Fruit fly (Drosophila melanogaster) whole organism, embryonic: ENCODE data around the gene yps.

Source experiments
- Atf-2 ChIP-seq: fragments of 200-800 bp; sonication (Bioruptor generic); optimal IDR thresholded peaks from 2 replicates; lab custom pipeline; 2016; ENCODE audit warnings: missing biosample characterization, missing genetic modification characterization
- Blimp-1 ChIP-seq: fragments of 200-800 bp; sonication (Bioruptor generic); optimal IDR thresholded peaks from 3 replicates; lab custom pipeline; 2018; ENCODE audit warnings: missing biosample characterization, missing genetic modification characterization, mild to moderate bottlenecking, moderate library complexity, missing genetic modification reagents
- CG10267 ChIP-seq: fragments of 200-800 bp; sonication (Bioruptor generic); optimal IDR thresholded peaks from 2 replicates; lab custom pipeline; 2018; ENCODE audit warnings: missing biosample characterization, mild to moderate bottlenecking, missing genetic modification characterization, moderate library complexity
- CG10274 ChIP-seq: fragments of 200-800 bp; sonication (Bioruptor generic); optimal IDR thresholded peaks from 3 replicates; lab custom pipeline; 2017; ENCODE audit warnings: missing biosample characterization, mild to moderate bottlenecking, missing genetic modification characterization
- CG10462 ChIP-seq: fragments of 200-800 bp; sonication (Bioruptor generic); optimal IDR thresholded peaks from 2 replicates; lab custom pipeline; 2016; ENCODE audit warnings: missing biosample characterization, missing genetic modification characterization
- CG13287 ChIP-seq: fragments of 200-800 bp; sonication (Bioruptor generic); IDR thresholded peaks from 2 replicates; pipeline ENCODE4 v1.3.6; 2022; ENCODE audit warnings: missing biosample characterization, missing genetic modification characterization; ENCODE audit not compliant: partially characterized antibody
- CG13296 ChIP-seq: fragments of 200-800 bp; sonication (Bioruptor generic); optimal IDR thresholded peaks from 3 replicates; lab custom pipeline; 2018; ENCODE audit warnings: missing biosample characterization, mild to moderate bottlenecking, missing genetic modification characterization
- CG14860 ChIP-seq: fragments of 200-800 bp; sonication (Bioruptor generic); IDR thresholded peaks from 3 replicates; pipeline ENCODE4 v1.3.6; 2022; ENCODE audit warnings: missing biosample characterization, missing genetic modification characterization; ENCODE audit not compliant: partially characterized antibody
- CG1529 ChIP-seq: fragments of 200-800 bp; sonication (Bioruptor generic); optimal IDR thresholded peaks from 3 replicates; lab custom pipeline; 2018; ENCODE audit warnings: missing biosample characterization, missing genetic modification characterization
- CG15514 ChIP-seq: fragments of 200-800 bp; sonication (Bioruptor generic); optimal IDR thresholded peaks from 3 replicates; lab custom pipeline; 2017; ENCODE audit warnings: missing biosample characterization, missing genetic modification characterization, mild to moderate bottlenecking, moderate library complexity, missing genetic modification reagents
- CG15601 ChIP-seq: fragments of 200-800 bp; sonication (Bioruptor generic); optimal IDR thresholded peaks from 3 replicates; lab custom pipeline; 2019; ENCODE audit warnings: missing biosample characterization, mild to moderate bottlenecking, missing genetic modification characterization, moderate library complexity
- CG17361 ChIP-seq: fragments of 200-800 bp; sonication (Bioruptor generic); IDR thresholded peaks from 3 replicates; pipeline ENCODE4 v1.3.6; 2022; ENCODE audit warnings: missing biosample characterization, missing genetic modification characterization
- CG17568 ChIP-seq: fragments of 200-800 bp; sonication (Bioruptor generic); optimal IDR thresholded peaks from 2 replicates; lab custom pipeline; 2018; ENCODE audit warnings: missing biosample characterization, mild to moderate bottlenecking, missing genetic modification characterization, moderate library complexity
- CG17912 ChIP-seq: fragments of 200-800 bp; sonication (Bioruptor generic); optimal IDR thresholded peaks from 2 replicates; lab custom pipeline; 2018; ENCODE audit warnings: missing biosample characterization, mild to moderate bottlenecking, missing genetic modification characterization
- CG18619 ChIP-seq: fragments of 200-800 bp; sonication (Bioruptor generic); optimal IDR thresholded peaks from 3 replicates; lab custom pipeline; 2017; ENCODE audit warnings: missing biosample characterization, mild to moderate bottlenecking, missing genetic modification characterization
- CG18764 ChIP-seq: fragments of 200-800 bp; sonication (Bioruptor generic); optimal IDR thresholded peaks from 3 replicates; lab custom pipeline; 2016; ENCODE audit warnings: missing biosample characterization, missing genetic modification characterization
- CG2120 ChIP-seq: fragments of 200-800 bp; sonication (Bioruptor generic); optimal IDR thresholded peaks from 3 replicates; lab custom pipeline; 2016; ENCODE audit warnings: missing biosample characterization, missing genetic modification characterization
- CG31365 ChIP-seq: fragments of 200-800 bp; sonication (Bioruptor generic); optimal IDR thresholded peaks from 2 replicates; lab custom pipeline; 2018; ENCODE audit warnings: missing biosample characterization, mild to moderate bottlenecking, missing genetic modification characterization
- CG31441 ChIP-seq: fragments of 200-800 bp; sonication (Bioruptor generic); IDR thresholded peaks from 2 replicates; pipeline ENCODE4 v1.3.6; 2022; ENCODE audit warnings: missing biosample characterization, missing genetic modification characterization
- CG33213 ChIP-seq: fragments of 200-800 bp; sonication (Bioruptor generic); optimal IDR thresholded peaks from 3 replicates; lab custom pipeline; 2016; ENCODE audit warnings: missing biosample characterization, missing genetic modification characterization
- CG33557 ChIP-seq: fragments of 200-800 bp; sonication (Bioruptor generic); optimal IDR thresholded peaks from 2 replicates; lab custom pipeline; 2019; ENCODE audit warnings: missing biosample characterization, mild to moderate bottlenecking, missing genetic modification characterization, moderate library complexity
- CG3847 ChIP-seq: fragments of 200-800 bp; sonication (Bioruptor generic); IDR thresholded peaks from 2 replicates; pipeline ENCODE4 v1.3.6; 2022; ENCODE audit warnings: missing biosample characterization, missing genetic modification characterization
- CG4617 ChIP-seq: fragments of 200-800 bp; sonication (Bioruptor generic); optimal IDR thresholded peaks from 3 replicates; lab custom pipeline; 2016; ENCODE audit warnings: missing biosample characterization, missing genetic modification characterization, borderline replicate concordance
- CG6654 ChIP-seq: fragments of 200-800 bp; sonication (Bioruptor generic); optimal IDR thresholded peaks from 2 replicates; lab custom pipeline; 2017; ENCODE audit warnings: missing biosample characterization, mild to moderate bottlenecking, missing genetic modification characterization
- CG8359 ChIP-seq: fragments of 200-800 bp; sonication (Bioruptor generic); optimal IDR thresholded peaks from 2 replicates; lab custom pipeline; 2017; ENCODE audit warnings: missing biosample characterization, mild to moderate bottlenecking, missing genetic modification characterization, borderline replicate concordance
- CG9727 ChIP-seq: fragments of 200-800 bp; sonication (Bioruptor generic); optimal IDR thresholded peaks from 3 replicates; lab custom pipeline; 2017; ENCODE audit warnings: missing biosample characterization, mild to moderate bottlenecking, missing genetic modification characterization
- CTCF ChIP-seq: fragments of 200-800 bp; sonication (Bioruptor generic); optimal IDR thresholded peaks from 2 replicates; lab custom pipeline; 2017; ENCODE audit warnings: missing biosample characterization, mild to moderate bottlenecking, missing genetic modification characterization, moderate library complexity
- CrebB ChIP-seq: fragments of 200-800 bp; sonication (Bioruptor generic); optimal IDR thresholded peaks from 3 replicates; lab custom pipeline; 2018; ENCODE audit warnings: missing biosample characterization, mild to moderate bottlenecking, missing genetic modification characterization
- Fer2 ChIP-seq: fragments of 200-800 bp; sonication (Bioruptor generic); optimal IDR thresholded peaks from 2 replicates; lab custom pipeline; 2018; ENCODE audit warnings: missing biosample characterization, mild to moderate bottlenecking, missing genetic modification characterization, moderate library complexity
- Hand ChIP-seq: fragments of 200-800 bp; sonication (Bioruptor generic); optimal IDR thresholded peaks from 2 replicates; lab custom pipeline; 2017; ENCODE audit warnings: mild to moderate bottlenecking, missing biosample characterization, missing genetic modification reagents, missing genetic modification characterization
- Hr51 ChIP-seq, 2 experiments: fragments of 200-800 bp; sonication (Bioruptor generic); optimal IDR thresholded peaks; 2 replicates in 1 of 2; 3 replicates in 1 of 2; lab custom pipeline; 2016 to 2018; ENCODE audit warnings: missing biosample characterization in 2 of 2, missing genetic modification characterization in 2 of 2, mild to moderate bottlenecking in 1 of 2, moderate library complexity in 1 of 2
- Jarid2 ChIP-seq: fragments of 200-800 bp; sonication (Bioruptor generic); optimal IDR thresholded peaks from 3 replicates; lab custom pipeline; 2017; ENCODE audit warnings: mild to moderate bottlenecking, missing biosample characterization, missing genetic modification reagents, missing genetic modification characterization
- Mad ChIP-seq: fragments of 200-800 bp; sonication (Bioruptor generic); optimal IDR thresholded peaks from 2 replicates; lab custom pipeline; 2016; ENCODE audit warnings: missing biosample characterization, missing genetic modification characterization
- Rx ChIP-seq: fragments of 200-800 bp; sonication (Bioruptor generic); IDR thresholded peaks from 2 replicates; pipeline ENCODE4 v1.3.6; 2022; ENCODE audit warnings: missing biosample characterization, missing genetic modification characterization
- ac ChIP-seq: fragments of 200-800 bp; sonication (Bioruptor generic); optimal IDR thresholded peaks from 3 replicates; lab custom pipeline; 2017; ENCODE audit warnings: missing biosample characterization, mild to moderate bottlenecking, missing genetic modification characterization
- bsh ChIP-seq, 2 experiments: fragments of 200-800 bp; sonication (Bioruptor generic); optimal IDR thresholded peaks; 2 replicates each; lab custom pipeline; 2017 to 2018; ENCODE audit warnings: mild to moderate bottlenecking in 2 of 2, missing biosample characterization in 2 of 2, missing genetic modification characterization in 2 of 2, moderate library complexity in 1 of 2
- caup ChIP-seq: fragments of 200-800 bp; sonication (Bioruptor generic); optimal IDR thresholded peaks from 3 replicates; lab custom pipeline; 2017; ENCODE audit warnings: missing biosample characterization, mild to moderate bottlenecking, missing genetic modification characterization, moderate library complexity; ENCODE audit not compliant: severe bottlenecking
- ci ChIP-seq: fragments of 200-800 bp; sonication (Bioruptor generic); IDR thresholded peaks from 3 replicates; pipeline ENCODE4 v1.3.6; 2022; ENCODE audit warnings: missing biosample characterization, missing genetic modification characterization
- fd64A ChIP-seq: fragments of 200-800 bp; sonication (Bioruptor generic); optimal IDR thresholded peaks from 3 replicates; lab custom pipeline; 2018; ENCODE audit warnings: missing biosample characterization, mild to moderate bottlenecking, missing genetic modification characterization
- kah ChIP-seq: fragments of 200-800 bp; sonication (Bioruptor generic); optimal IDR thresholded peaks from 2 replicates; lab custom pipeline; 2018; ENCODE audit warnings: missing biosample characterization, mild to moderate bottlenecking, missing genetic modification characterization
- ken ChIP-seq: fragments of 200-800 bp; sonication (Bioruptor generic); IDR thresholded peaks from 3 replicates; pipeline ENCODE4 v1.3.6; 2022; ENCODE audit warnings: missing biosample characterization, missing genetic modification characterization
- lola ChIP-seq, 3 experiments: fragments of >200 bp in 2 of 3; fragments of 200-800 bp in 1 of 3; sonication (Bioruptor generic) in 1 of 3; optimal IDR thresholded peaks; 2 replicates each; lab custom pipeline; 2017 to 2019; ENCODE audit warnings: missing biosample characterization in 3 of 3, missing genetic modification characterization in 3 of 3, mild to moderate bottlenecking in 1 of 3, moderate library complexity in 1 of 3
- seq ChIP-seq: fragments of 200-800 bp; sonication (Bioruptor generic); IDR thresholded peaks from 2 replicates; pipeline ENCODE4 v1.3.6; 2022; ENCODE audit warnings: missing biosample characterization, missing genetic modification characterization
- shn ChIP-seq: fragments of 200-800 bp; sonication (Bioruptor generic); optimal IDR thresholded peaks from 3 replicates; lab custom pipeline; 2016; ENCODE audit warnings: missing biosample characterization, missing genetic modification characterization
- slbo ChIP-seq: fragments of 200-800 bp; sonication (Bioruptor generic); IDR thresholded peaks from 2 replicates; pipeline ENCODE4 v1.3.6; 2022; ENCODE audit warnings: missing biosample characterization, missing genetic modification characterization
- sr ChIP-seq: fragments of 200-800 bp; sonication (Bioruptor generic); IDR thresholded peaks from 3 replicates; pipeline ENCODE4 v1.3.6; 2022; ENCODE audit warnings: missing biosample characterization, missing genetic modification characterization
- stc ChIP-seq: fragments of 200-800 bp; sonication (Bioruptor generic); IDR thresholded peaks from 2 replicates; pipeline ENCODE4 v1.3.6; 2022; ENCODE audit warnings: missing biosample characterization, missing genetic modification characterization
- stwl ChIP-seq: fragments of 200-800 bp; sonication (Bioruptor generic); optimal IDR thresholded peaks from 3 replicates; lab custom pipeline; 2018; ENCODE audit warnings: missing biosample characterization, mild to moderate bottlenecking, missing genetic modification characterization, moderate library complexity
- tin ChIP-seq: fragments of 200-800 bp; sonication (Bioruptor generic); optimal IDR thresholded peaks from 3 replicates; lab custom pipeline; 2016; ENCODE audit warnings: missing biosample characterization, missing genetic modification characterization

The yps gene

DNA sequence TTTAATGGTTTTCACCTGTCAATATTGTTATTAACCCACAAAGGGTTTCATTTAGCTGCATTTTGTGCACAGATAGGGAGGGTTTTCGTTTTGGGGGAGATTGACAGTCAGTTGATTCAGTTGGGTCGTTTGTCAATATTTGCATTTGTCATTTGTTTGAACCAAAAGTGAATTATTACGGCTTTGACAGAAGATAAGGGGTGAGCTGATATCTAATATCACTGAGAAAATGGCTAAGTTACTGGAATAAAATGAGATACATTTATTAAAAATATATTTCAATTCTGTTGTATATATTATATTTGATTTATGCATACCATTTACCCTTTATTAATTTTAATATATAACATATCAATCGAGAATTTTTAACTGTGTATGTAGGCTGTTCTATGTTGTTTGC is 41.1 kb downstream of the yps start (continued):
- TF ChIP-seq CG9727 (GFP tag; lab: Kevin White, UChicago), result peak; percentile 54
- TF ChIP-seq Hand (GFP tag; lab: Kevin White, UChicago), result no peak
- TF ChIP-seq CG3847 (GFP tag; lab: Robert Waterston, UW), result no peak
- TF ChIP-seq CG33213 (GFP tag; lab: Kevin White, UChicago), result peak; percentile 31
- peak; percentile 0 for TF ChIP-seq CG6654 (GFP tag; lab: Kevin White, UChicago)
- TF ChIP-seq Jarid2 (GFP tag; lab: Kevin White, UChicago), result peak; percentile 7
- TF ChIP-seq CG1529 (GFP tag; lab: Kevin White, UChicago), result peak; percentile 65
- TF ChIP-seq ken, result 0 out of 3 replicates have a peak, but pooled peaks have one; percentile 35
- TF ChIP-seq CG13287, result no peak
- peak; percentile 63 for TF ChIP-seq CG31441 (GFP tag; lab: Robert Waterston, UW)
- TF ChIP-seq ac (GFP tag; lab: Kevin White, UChicago), result peak; percentile 87
- peak in 1 of 2 experiments; percentile 65 for TF ChIP-seq bsh (GFP tag; optimal IDR thresholded peaks at IDR 0.05; lab: Kevin White, UChicago)
- TF ChIP-seq Atf-2 (GFP tag; lab: Kevin White, UChicago), result no peak
- TF ChIP-seq Fer2, result no peak
- TF ChIP-seq Rx (GFP tag; lab: Robert Waterston, UW), result no peak
- no peak for TF ChIP-seq Mad
- TF ChIP-seq kah (GFP tag; lab: Kevin White, UChicago), result peak; percentile 64
- TF ChIP-seq CrebB (tag; lab: Kevin White, UChicago), result peak; percentile 61
- TF ChIP-seq CG17568, result peak; percentile 83
- peak; percentile 37 for TF ChIP-seq tin
- peak; percentile 50 for TF ChIP-seq CTCF
- TF ChIP-seq ci (GFP tag; lab: Robert Waterston, UW), result peak; percentile 76
- TF ChIP-seq lola (GFP tag; optimal IDR thresholded peaks at IDR 0.05; lab: Kevin White, UChicago), result peak in 1 of 3 experiments; percentile 72
- peak; percentile 65 for TF ChIP-seq caup (GFP tag; lab: Kevin White, UChicago)
- peak; percentile 11 for TF ChIP-seq stwl (tag; lab: Kevin White, UChicago)
- TF ChIP-seq CG8359 (GFP tag; lab: Kevin White, UChicago), result peak; percentile 50
- peak; percentile 72 for TF ChIP-seq CG17912 (GFP tag; lab: Kevin White, UChicago)
- TF ChIP-seq Blimp-1 (GFP tag; lab: Kevin White, UChicago), result peak; percentile 65
- peak; percentile 45 for TF ChIP-seq CG18764 (GFP tag; lab: Kevin White, UChicago)
- 0 out of 3 replicates have a peak, but pooled peaks have one; percentile 42 for TF ChIP-seq CG17361 (GFP tag; lab: Robert Waterston, UW)
- peak; percentile 44 for TF ChIP-seq CG18619 (GFP tag; lab: Kevin White, UChicago)
- TF ChIP-seq CG14860 (GFP tag; lab: Robert Waterston, UW), result no peak
- TF ChIP-seq CG4617, result no peak
- TF ChIP-seq CG13296 (GFP tag; lab: Kevin White, UChicago), result peak; percentile 65
- peak; percentile 67 for TF ChIP-seq CG10267 (tag; lab: Kevin White, UChicago)
- TF ChIP-seq slbo (GFP tag; lab: Robert Waterston, UW), result no peak
- peak; percentile 31 for TF ChIP-seq CG15514 (GFP tag; lab: Kevin White, UChicago)
- TF ChIP-seq stc (GFP tag; lab: Robert Waterston, UW), result peak; percentile 28; the same call in 1 of the 2 replicates
- TF ChIP-seq sr (GFP tag; lab: Robert Waterston, UW), result no peak
- TF ChIP-seq Hr51 (GFP tag; optimal IDR thresholded peaks at IDR 0.05; lab: Kevin White, UChicago), result peak; percentile 17 to 41
- peak; percentile 85 for TF ChIP-seq CG15601 (tag; lab: Kevin White, UChicago)
- no peak for TF ChIP-seq CG10274 (GFP tag; lab: Kevin White, UChicago)
- peak; percentile 88 for TF ChIP-seq CG33557 (GFP tag; lab: Kevin White, UChicago)
- TF ChIP-seq CG2120, result no peak
- no peak for TF ChIP-seq CG10462
- TF ChIP-seq fd64A (GFP tag; lab: Kevin White, UChicago), result peak; percentile 79
- TF ChIP-seq seq (GFP tag; lab: Robert Waterston, UW), result 0 out of 2 replicates have a peak, but pooled peaks have one; percentile 28
- no peak for TF ChIP-seq shn (GFP tag; lab: Kevin White, UChicago)
- peak; percentile 49 for TF ChIP-seq CG31365 (tag; lab: Kevin White, UChicago)
